Fruit fly (Drosophila melanogaster) whole organism, pupa: Measurements from ENCODE around the gene CG14551.

Experiments
- CG10348 ChIP-seq: fragments of 200-800 bp; sonication (Bioruptor generic); IDR thresholded peaks from 2 replicates; pipeline ENCODE4 v1.3.6; 2022; ENCODE audit warnings: missing biosample characterization, missing genetic modification characterization
- CG12605 ChIP-seq: fragments of 200-800 bp; sonication (Bioruptor generic); IDR thresholded peaks from 2 replicates; pipeline ENCODE4 v1.3.6; 2022; ENCODE audit warnings: missing biosample characterization, missing genetic modification characterization
- CG13204 ChIP-seq: fragments of 200-800 bp; sonication (Bioruptor generic); optimal IDR thresholded peaks from 2 replicates; lab custom pipeline; 2018; ENCODE audit warnings: missing biosample characterization, mild to moderate bottlenecking, missing genetic modification characterization, moderate library complexity
- CG14655 ChIP-seq: fragments of 200-800 bp; sonication (Bioruptor generic); optimal IDR thresholded peaks from 3 replicates; lab custom pipeline; 2017; ENCODE audit warnings: mild to moderate bottlenecking, missing biosample characterization, missing genetic modification reagents, missing genetic modification characterization
- CG15710 ChIP-seq: fragments of 200-800 bp; sonication (Bioruptor generic); optimal IDR thresholded peaks from 2 replicates; lab custom pipeline; 2018; ENCODE audit warnings: missing biosample characterization, mild to moderate bottlenecking, missing genetic modification characterization, moderate library complexity
- CG17806 ChIP-seq: fragments of 200-800 bp; sonication (Bioruptor generic); optimal IDR thresholded peaks from 2 replicates; lab custom pipeline; 2018; ENCODE audit warnings: missing biosample characterization, mild to moderate bottlenecking, missing genetic modification characterization, moderate library complexity
- CG32121 ChIP-seq: fragments of 200-800 bp; sonication (Bioruptor generic); IDR thresholded peaks from 2 replicates; pipeline ENCODE4 v1.3.6; 2022; ENCODE audit warnings: missing biosample characterization, missing genetic modification characterization
- CG34367 ChIP-seq: fragments of 200-800 bp; sonication (Bioruptor generic); optimal IDR thresholded peaks from 2 replicates; lab custom pipeline; 2018; ENCODE audit warnings: missing biosample characterization, mild to moderate bottlenecking, missing genetic modification characterization
- CG4496 ChIP-seq: fragments of 200-800 bp; sonication (Bioruptor generic); IDR thresholded peaks from 3 replicates; pipeline ENCODE4 v1.3.6; 2022; ENCODE audit warnings: missing biosample characterization, missing genetic modification characterization
- CG8159 ChIP-seq: fragments of 200-800 bp; sonication (Bioruptor generic); optimal IDR thresholded peaks from 3 replicates; lab custom pipeline; 2018; ENCODE audit warnings: missing biosample characterization, mild to moderate bottlenecking, missing genetic modification characterization, moderate library complexity
- CG8301 ChIP-seq: fragments of 200-800 bp; sonication (Bioruptor generic); optimal IDR thresholded peaks from 2 replicates; lab custom pipeline; 2018; ENCODE audit warnings: missing biosample characterization, mild to moderate bottlenecking, missing genetic modification characterization
- CG9948 ChIP-seq: fragments of 200-800 bp; sonication (Bioruptor generic); optimal IDR thresholded peaks from 2 replicates; lab custom pipeline; 2018; ENCODE audit warnings: missing biosample characterization, mild to moderate bottlenecking, missing genetic modification characterization, moderate library complexity
- D1 ChIP-seq: fragments of 200-800 bp; sonication (Bioruptor generic); optimal IDR thresholded peaks from 2 replicates; lab custom pipeline; 2018; ENCODE audit warnings: missing biosample characterization, mild to moderate bottlenecking, missing genetic modification characterization, moderate library complexity
- EcR ChIP-seq: fragments of 200-800 bp; sonication (Bioruptor generic); optimal IDR thresholded peaks from 3 replicates; lab custom pipeline; 2019; ENCODE audit warnings: missing biosample characterization, missing genetic modification characterization, mild to moderate bottlenecking, moderate library complexity, missing genetic modification reagents
- Ets98B ChIP-seq: fragments of 200-800 bp; sonication (Bioruptor generic); IDR thresholded peaks from 2 replicates; pipeline ENCODE4 v1.3.6; 2022; ENCODE audit warnings: missing biosample characterization, missing genetic modification characterization
- Pif1A ChIP-seq: fragments of 200-800 bp; sonication (Bioruptor generic); optimal IDR thresholded peaks from 3 replicates; lab custom pipeline; 2016; ENCODE audit warnings: missing biosample characterization, missing genetic modification characterization
- Pif1B ChIP-seq: fragments of 200-800 bp; sonication (Bioruptor generic); optimal IDR thresholded peaks from 3 replicates; lab custom pipeline; 2016; ENCODE audit warnings: missing biosample characterization, missing genetic modification characterization
- Snoo ChIP-seq: fragments of 200-800 bp; sonication (Bioruptor generic); optimal IDR thresholded peaks from 3 replicates; lab custom pipeline; 2017; ENCODE audit warnings: missing biosample characterization, mild to moderate bottlenecking, missing genetic modification characterization, inconsistent platforms
- fd96Ca ChIP-seq: fragments of 200-800 bp; sonication (Bioruptor generic); IDR thresholded peaks from 3 replicates; pipeline ENCODE4 v1.3.6; 2022; ENCODE audit warnings: missing biosample characterization, missing genetic modification characterization
- gl ChIP-seq: fragments of 200-800 bp; sonication (Bioruptor generic); optimal IDR thresholded peaks from 2 replicates; lab custom pipeline; 2018; ENCODE audit warnings: missing biosample characterization, mild to moderate bottlenecking, missing genetic modification characterization
- rn ChIP-seq: fragments of 200-800 bp; sonication (Bioruptor generic); IDR thresholded peaks from 2 replicates; pipeline ENCODE4 v1.3.6; 2022; ENCODE audit warnings: missing biosample characterization, missing genetic modification characterization

CG14551 gene

DNA sequence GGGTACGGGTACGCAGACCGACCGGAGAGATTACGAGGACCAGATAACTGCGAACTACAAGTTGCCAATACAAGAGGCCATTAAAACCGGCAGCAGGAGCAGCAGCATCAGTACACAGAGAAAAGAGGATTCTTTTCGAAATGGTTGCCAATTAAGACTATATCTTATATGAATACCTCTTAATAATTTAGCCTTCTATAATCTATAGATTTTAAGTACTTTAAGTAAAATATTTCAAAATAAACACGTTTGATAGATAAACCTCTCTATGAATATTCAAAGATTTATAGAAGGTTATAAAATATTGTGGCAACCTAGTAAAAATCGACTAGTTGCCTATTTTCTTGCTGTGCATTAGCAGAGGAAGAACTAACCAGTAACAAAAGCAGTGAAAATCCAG lies 32.7 kb upstream of the CG14551 start:
- TF ChIP-seq gl, result no peak
- TF ChIP-seq CG10348 (GFP tag; lab: Robert Waterston, UW), result no peak
- peak; percentile 1 for TF ChIP-seq CG8159 (tag; lab: Kevin White, UChicago)
- TF ChIP-seq CG12605 (GFP tag; lab: Robert Waterston, UW), result no peak
- no peak for TF ChIP-seq CG15710 (tag; lab: Kevin White, UChicago)
- TF ChIP-seq Ets98B (GFP tag; lab: Robert Waterston, UW), result no peak
- no peak for TF ChIP-seq Pif1B (GFP tag; lab: Kevin White, UChicago)
- TF ChIP-seq CG17806 (tag; lab: Kevin White, UChicago), result no peak
- peak; percentile 4 for TF ChIP-seq CG14655 (GFP tag; lab: Kevin White, UChicago)
- TF ChIP-seq fd96Ca (GFP tag; lab: Robert Waterston, UW), result no peak
- TF ChIP-seq CG34367 (tag; lab: Kevin White, UChicago), result no peak
- no peak for TF ChIP-seq Pif1A (GFP tag; lab: Kevin White, UChicago)
- TF ChIP-seq rn, result no peak
- no peak for TF ChIP-seq EcR (GFP tag; lab: Kevin White, UChicago)
- no peak for TF ChIP-seq CG32121 (GFP tag; lab: Robert Waterston, UW)
- no peak for TF ChIP-seq CG8301
- no peak for TF ChIP-seq Snoo
- TF ChIP-seq, all 21 proteins: peak for 2

DNA sequence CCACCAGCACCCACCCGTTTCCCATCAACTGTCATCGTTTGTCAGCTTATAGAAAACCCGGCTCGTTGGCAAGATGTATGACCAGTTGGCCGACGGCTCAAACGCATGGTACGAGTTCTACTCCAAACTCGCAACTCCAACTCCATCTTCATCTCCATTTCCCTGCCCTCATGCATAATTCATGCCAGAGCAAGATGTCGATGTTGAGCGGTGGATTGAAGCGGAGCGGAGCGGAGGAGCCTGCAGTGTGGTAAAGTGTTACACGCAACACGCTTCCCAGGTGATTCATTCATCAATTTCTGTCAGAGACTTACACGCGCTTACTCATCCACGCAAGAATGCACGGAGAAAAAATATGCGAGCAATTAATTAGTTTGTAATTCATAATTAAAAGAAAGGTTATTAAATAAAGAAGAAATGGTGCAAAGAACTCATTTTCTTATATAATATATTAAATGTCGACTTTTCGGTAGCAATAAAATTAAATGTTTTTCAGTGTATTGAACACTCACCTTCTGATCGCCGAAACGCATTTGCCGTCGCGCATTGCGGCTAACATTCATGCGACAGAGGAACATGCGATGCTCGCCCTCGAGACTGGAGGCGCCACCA lies 18.7 kb upstream of the CG14551 start:
- TF ChIP-seq Ets98B (GFP tag; lab: Robert Waterston, UW) (peak; percentile 70), CG17806 (tag; lab: Kevin White, UChicago) (peak; percentile 78), Snoo (peak; percentile 77), CG8301 (peak; percentile 74), CG15710 (tag; lab: Kevin White, UChicago) (peak; percentile 79), CG14655 (GFP tag; lab: Kevin White, UChicago) (peak; percentile 78), EcR (GFP tag; lab: Kevin White, UChicago) (no peak), CG9948 (tag; lab: Kevin White, UChicago) (peak; percentile 78), fd96Ca (GFP tag; lab: Robert Waterston, UW) (0 out of 3 replicates have a peak, but pooled peaks have one; percentile 46), CG32121 (GFP tag; lab: Robert Waterston, UW) (peak; percentile 50; the same call in 1 of the 2 replicates), CG10348 (GFP tag; lab: Robert Waterston, UW) (no peak), Pif1A (GFP tag; lab: Kevin White, UChicago) (peak; percentile 74), CG13204 (GFP tag; lab: Kevin White, UChicago) (peak; percentile 34), CG8159 (tag; lab: Kevin White, UChicago) (peak; percentile 83), Pif1B (GFP tag; lab: Kevin White, UChicago) (peak; percentile 66), rn (peak; percentile 44; the same call in 1 of the 2 replicates), CG34367 (tag; lab: Kevin White, UChicago) (peak; percentile 68), gl (peak; percentile 50), D1 (tag; lab: Kevin White, UChicago) (no peak), CG12605 (GFP tag; lab: Robert Waterston, UW) (peak; percentile 65; the same call in 1 of the 2 replicates), CG4496 (GFP tag; lab: Robert Waterston, UW) (peak; percentile 64; the same call in 2 of the 3 replicates)

DNA sequence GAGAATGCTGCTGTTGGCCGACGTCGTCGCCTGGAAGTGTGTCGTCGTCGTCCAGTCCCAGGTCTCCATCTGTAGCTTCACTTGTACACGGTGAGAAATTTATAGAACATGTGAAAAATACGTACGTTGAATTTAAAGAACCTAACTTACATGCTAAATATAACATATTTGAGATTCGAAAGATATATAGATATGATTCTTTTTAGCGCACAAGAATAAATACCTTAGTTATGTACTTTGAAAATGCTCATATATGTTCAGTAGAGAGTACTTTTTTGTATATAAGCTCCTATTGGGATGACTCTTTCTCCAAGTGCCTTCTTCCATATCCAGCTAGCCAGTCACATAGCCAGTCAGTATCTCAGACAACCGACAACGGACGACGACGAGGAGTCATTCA lies 12.4 kb upstream of the CG14551 start:
- TF ChIP-seq CG15710 (tag; lab: Kevin White, UChicago) (peak; percentile 19), CG14655 (GFP tag; lab: Kevin White, UChicago) (peak; percentile 35), Pif1B (GFP tag; lab: Kevin White, UChicago) (peak; percentile 2), CG8301 (peak; percentile 50), CG17806 (tag; lab: Kevin White, UChicago) (peak; percentile 40), CG8159 (tag; lab: Kevin White, UChicago) (peak; percentile 67), CG10348 (GFP tag; lab: Robert Waterston, UW) (no peak), CG9948 (tag; lab: Kevin White, UChicago) (peak; percentile 50), Snoo (no peak)

DNA sequence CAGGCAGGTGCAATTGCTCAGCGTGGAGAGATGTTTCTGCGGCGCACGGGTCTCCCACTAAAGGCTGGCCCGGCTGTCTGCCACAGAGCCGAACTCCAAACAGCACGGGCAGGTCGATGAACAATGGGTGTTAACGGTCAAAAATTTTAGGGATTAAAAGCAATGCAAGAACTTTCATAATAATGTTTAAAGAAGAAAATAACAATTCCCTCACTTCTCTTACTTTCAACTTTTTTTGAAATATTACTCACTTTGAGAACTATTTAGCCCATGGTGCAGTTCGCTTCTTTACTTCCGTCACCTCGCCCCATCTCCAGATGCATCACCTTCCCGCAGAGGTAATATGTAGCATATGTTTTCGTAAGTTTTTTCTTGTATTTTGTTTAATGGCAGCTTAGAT lies 9.7 kb upstream of the CG14551 start:
- TF ChIP-seq CG17806 (tag; lab: Kevin White, UChicago) (peak; percentile 82), CG12605 (GFP tag; lab: Robert Waterston, UW) (peak; percentile 80), CG13204 (GFP tag; lab: Kevin White, UChicago) (peak; percentile 53), gl (peak; percentile 64), CG4496 (GFP tag; lab: Robert Waterston, UW) (peak; percentile 92), rn (peak; percentile 59; the same call in 1 of the 2 replicates), CG14655 (GFP tag; lab: Kevin White, UChicago) (peak; percentile 87), Pif1B (GFP tag; lab: Kevin White, UChicago) (peak; percentile 80), Ets98B (GFP tag; lab: Robert Waterston, UW) (peak; percentile 85), Pif1A (GFP tag; lab: Kevin White, UChicago) (peak; percentile 83), D1 (tag; lab: Kevin White, UChicago) (no peak), CG32121 (GFP tag; lab: Robert Waterston, UW) (peak; percentile 64), CG8301 (peak; percentile 86), CG8159 (tag; lab: Kevin White, UChicago) (peak; percentile 74), CG9948 (tag; lab: Kevin White, UChicago) (peak; percentile 79), EcR (GFP tag; lab: Kevin White, UChicago) (no peak), CG10348 (GFP tag; lab: Robert Waterston, UW) (no peak), CG15710 (tag; lab: Kevin White, UChicago) (peak; percentile 76), Snoo (peak; percentile 61), CG34367 (tag; lab: Kevin White, UChicago) (peak; percentile 65), fd96Ca (GFP tag; lab: Robert Waterston, UW) (peak; percentile 83)

DNA sequence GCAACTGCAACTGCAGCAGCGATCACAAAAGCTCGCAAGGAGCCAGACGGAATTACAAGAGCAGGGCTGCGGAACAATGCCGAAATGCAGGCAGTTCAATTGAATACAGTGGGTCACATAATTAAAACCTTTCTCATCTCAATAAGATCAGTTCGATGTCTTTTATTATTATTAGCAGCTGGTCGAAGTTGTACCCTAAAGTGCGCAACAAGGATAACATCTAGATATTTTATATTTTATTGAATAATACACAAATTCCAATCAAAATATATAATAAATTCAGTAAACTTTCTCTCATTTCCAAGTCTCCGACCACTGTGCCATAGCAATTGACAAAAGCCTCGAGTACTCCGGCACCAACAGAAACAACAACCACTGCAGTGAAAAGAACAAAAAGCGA lies 5.3 kb upstream of the CG14551 start:
- TF ChIP-seq CG13204 (GFP tag; lab: Kevin White, UChicago) (no peak), CG32121 (GFP tag; lab: Robert Waterston, UW) (no peak), CG17806 (tag; lab: Kevin White, UChicago) (peak; percentile 43), Ets98B (GFP tag; lab: Robert Waterston, UW) (no peak), CG9948 (tag; lab: Kevin White, UChicago) (peak; percentile 40), CG34367 (tag; lab: Kevin White, UChicago) (peak; percentile 25), CG15710 (tag; lab: Kevin White, UChicago) (peak; percentile 39), Snoo (peak; percentile 12), CG8159 (tag; lab: Kevin White, UChicago) (peak; percentile 60), Pif1B (GFP tag; lab: Kevin White, UChicago) (peak; percentile 15), CG8301 (peak; percentile 27), CG14655 (GFP tag; lab: Kevin White, UChicago) (peak; percentile 58)
